Worm (Caenorhabditis elegans) whole organism, L4 larva: ENCODE results near the gene C24H10.4.
A peak's percentile ranks its signal among the peaks of the same experiment; 100 is the strongest.

ENCODE experiments used
- D1046.2 ChIP-seq: fragments of 200-800 bp; sonication (Bioruptor generic); IDR thresholded peaks from 2 replicates; pipeline ENCODE4 v1.3.6; 2022; ENCODE audit warnings: missing genetic modification characterization, missing compliant biosample characterization
- R02D3.7 ChIP-seq: fragments of 150-350 bp; sonication (generic microtip); optimal IDR thresholded peaks from 3 replicates; lab custom pipeline; 2014; ENCODE audit warnings: missing biosample characterization, missing genetic modification characterization
- Y105C5A.15 ChIP-seq: fragments of 200-800 bp; sonication (Bioruptor generic); IDR thresholded peaks from 2 replicates; pipeline ENCODE4 v1.3.6; 2022; ENCODE audit warnings: missing genetic modification characterization, missing compliant biosample characterization
- Y75B8A.6 ChIP-seq: fragments of 200-800 bp; sonication (Bioruptor generic); IDR thresholded peaks from 2 replicates; pipeline ENCODE4 v1.3.6; 2022; ENCODE audit warnings: missing genetic modification reagents, missing genetic modification characterization, missing compliant biosample characterization
- aha-1 ChIP-seq: fragments of 150-350 bp; peaks from one replicate; lab custom pipeline; 2014; ENCODE audit warnings: missing biosample characterization, missing genetic modification characterization
- ceh-44 ChIP-seq: fragments of 200-800 bp; sonication (Bioruptor generic); IDR thresholded peaks from 2 replicates; pipeline ENCODE4 v1.3.6; 2022; ENCODE audit warnings: missing genetic modification reagents, missing genetic modification characterization, missing compliant biosample characterization
- ceh-62 ChIP-seq: sonication (generic microtip); optimal IDR thresholded peaks from 2 replicates; lab custom pipeline; 2017; ENCODE audit warnings: missing biosample characterization, missing genetic modification characterization
- daf-16 ChIP-seq, 3 experiments: sonication (generic microtip); optimal IDR thresholded peaks; 2 replicates each; lab custom pipeline; 2016 to 2017; ENCODE audit warnings: missing genetic modification characterization in 3 of 3, missing genetic modification reagents in 3 of 3, mild to moderate bottlenecking in 2 of 3, missing compliant biosample characterization in 2 of 3, missing biosample characterization in 1 of 3, moderate library complexity in 1 of 3
- dmd-6 ChIP-seq: fragments of 200-800 bp; sonication (Bioruptor generic); IDR thresholded peaks from 2 replicates; pipeline ENCODE4 v1.3.6; 2022; ENCODE audit warnings: missing genetic modification reagents, missing genetic modification characterization, missing compliant biosample characterization
- dmd-9 ChIP-seq: fragments of 200-800 bp; sonication (Bioruptor generic); IDR thresholded peaks from 2 replicates; pipeline ENCODE4 v1.3.6; 2022; ENCODE audit warnings: missing genetic modification reagents, missing genetic modification characterization, missing compliant biosample characterization
- dve-1 ChIP-seq: sonication (generic microtip); optimal IDR thresholded peaks from 2 replicates; lab custom pipeline; 2017; ENCODE audit warnings: antibody characterized with exemption, mild to moderate bottlenecking, missing genetic modification characterization, missing compliant biosample characterization; ENCODE audit not compliant: insufficient read depth
- egl-27 ChIP-seq: sonication (generic microtip); optimal IDR thresholded peaks from 3 replicates; lab custom pipeline; 2017; ENCODE audit warnings: missing biosample characterization, missing genetic modification reagents, missing genetic modification characterization
- egl-43 ChIP-seq: fragments of 200-800 bp; sonication (Bioruptor generic); IDR thresholded peaks from 2 replicates; pipeline ENCODE4 v1.3.6; 2022; ENCODE audit warnings: missing genetic modification reagents, missing genetic modification characterization, missing compliant biosample characterization
- fos-1 ChIP-seq: fragments of 150-350 bp; optimal IDR thresholded peaks from 2 replicates; lab custom pipeline; 2014; ENCODE audit warnings: missing biosample characterization, missing genetic modification characterization
- hif-1 ChIP-seq, 2 experiments: sonication (generic microtip); optimal IDR thresholded peaks; 2 replicates each; lab custom pipeline; 2016 to 2017; ENCODE audit warnings: missing compliant biosample characterization in 2 of 2, missing genetic modification characterization in 2 of 2, missing genetic modification reagents in 2 of 2, missing genotype in 2 of 2, mild to moderate bottlenecking in 1 of 2
- hlh-11 ChIP-seq: fragments of 200-800 bp; sonication (Bioruptor generic); optimal IDR thresholded peaks from 2 replicates; lab custom pipeline; 2018; ENCODE audit warnings: mild to moderate bottlenecking, missing genetic modification characterization, missing compliant biosample characterization
- jun-1 ChIP-seq: fragments of 150-350 bp; optimal IDR thresholded peaks from 2 replicates; lab custom pipeline; 2014; ENCODE audit warnings: missing biosample characterization, missing genetic modification reagents, missing genetic modification characterization
- lin-38 ChIP-seq: fragments of 200-800 bp; sonication (Bioruptor generic); IDR thresholded peaks from 2 replicates; pipeline ENCODE4 v1.3.6; 2022; ENCODE audit warnings: missing genetic modification reagents, missing genetic modification characterization, missing compliant biosample characterization
- madf-5 ChIP-seq, 2 experiments: fragments of 200-800 bp; sonication (Bioruptor generic); IDR thresholded peaks; 2 replicates each; pipeline ENCODE4 v1.3.6; 2022; ENCODE audit warnings: missing compliant biosample characterization in 2 of 2, missing genetic modification characterization in 2 of 2
- mep-1 ChIP-seq: fragments of 150-350 bp; sonication (generic microtip); optimal IDR thresholded peaks from 3 replicates; lab custom pipeline; 2014; ENCODE audit warnings: missing biosample characterization, missing genetic modification characterization
- nhr-237 ChIP-seq: sonication (generic microtip); optimal IDR thresholded peaks from 2 replicates; lab custom pipeline; 2017; ENCODE audit warnings: missing biosample characterization, missing genetic modification characterization
- nhr-28 ChIP-seq: fragments of 150-350 bp; optimal IDR thresholded peaks from 2 replicates; lab custom pipeline; 2014; ENCODE audit warnings: missing biosample characterization, missing genetic modification characterization
- php-3 ChIP-seq: fragments of 200-800 bp; sonication (Bioruptor generic); IDR thresholded peaks from 2 replicates; pipeline ENCODE4 v1.3.6; 2022; ENCODE audit warnings: missing genetic modification reagents, missing genetic modification characterization, missing compliant biosample characterization
- rbr-2 ChIP-seq: sonication (generic microtip); optimal IDR thresholded peaks from 2 replicates; lab custom pipeline; 2016; ENCODE audit warnings: missing genotype, missing genetic modification characterization, missing compliant biosample characterization
- unc-130 ChIP-seq: sonication (generic microtip); optimal IDR thresholded peaks from 2 replicates; lab custom pipeline; 2016; ENCODE audit warnings: missing genetic modification reagents, missing genetic modification characterization, missing compliant biosample characterization
- unc-62 ChIP-seq, 3 experiments: fragments of 150-350 bp in 1 of 3; sonication (generic microtip); optimal IDR thresholded peaks in 2 of 3; peaks in 1 of 3; 1 replicate in 1 of 3; 2 replicates in 2 of 3; lab custom pipeline; 2014 to 2017; ENCODE audit warnings: missing biosample characterization in 3 of 3, missing genetic modification characterization in 3 of 3, missing genetic modification reagents in 3 of 3, missing genotype in 1 of 3
- zfp-2 ChIP-seq: sonication (generic microtip); optimal IDR thresholded peaks from 2 replicates; lab custom pipeline; 2016; ENCODE audit warnings: mild to moderate bottlenecking, missing genetic modification characterization, missing compliant biosample characterization
- zfp-3 ChIP-seq: fragments of 200-800 bp; sonication (Bioruptor generic); conservative IDR thresholded peaks from 2 replicates; pipeline ENCODE4 v1.3.6; 2022; ENCODE audit warnings: missing genetic modification reagents, missing genetic modification characterization, missing compliant biosample characterization

C24H10.4 gene

DNA sequence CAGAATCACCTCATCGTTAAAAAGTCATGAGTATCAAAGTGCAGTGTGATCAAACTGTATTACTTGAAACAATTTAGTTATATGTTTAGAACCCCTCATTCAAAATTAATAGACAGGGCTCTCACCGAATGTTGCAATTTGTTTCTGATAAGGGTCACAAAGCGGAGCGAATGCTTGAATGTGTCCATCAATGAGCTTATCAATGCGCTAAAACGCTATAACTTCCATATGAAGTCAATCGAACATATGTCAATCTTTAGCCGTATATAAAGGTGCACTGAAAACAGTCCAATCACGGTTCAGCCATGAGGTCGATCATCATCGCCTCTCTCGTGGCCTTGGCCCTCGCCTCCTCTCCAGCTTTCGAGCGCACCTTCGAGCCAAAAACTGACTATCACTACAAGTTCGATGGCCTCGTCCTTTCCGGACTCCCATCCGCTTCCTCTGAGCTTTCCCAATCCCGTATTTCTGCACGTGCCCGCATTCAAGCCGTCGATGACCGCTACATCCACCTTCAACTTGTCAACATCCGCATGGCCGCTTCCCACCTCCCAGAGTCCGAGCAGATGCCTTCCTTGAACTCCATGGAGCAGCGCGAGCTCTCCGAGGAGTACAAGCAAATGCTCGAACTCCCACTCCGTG is 41.8 kb upstream of the C24H10.4 start, which contains the start of gene vit-2 (continued):
- peak in 1 of 2 experiments; percentile 57 for TF ChIP-seq daf-16 (GFP tag; optimal IDR thresholded peaks at IDR 0.05; lab: Kevin White, UChicago)
- no peak for TF ChIP-seq daf-16 (tag; optimal IDR thresholded peaks at IDR 0.05; lab: Kevin White, UChicago)
- 0 out of 2 replicates have a peak, but pooled peaks have one; percentile 45 for TF ChIP-seq zfp-3 (GFP tag; lab: Robert Waterston, UW)
- TF ChIP-seq D1046.2 (GFP tag; lab: Robert Waterston, UW) = peak; percentile 66; the same call in 1 of the 2 replicates
- TF ChIP-seq unc-130 = no peak
- 0 out of 4 replicates have a peak, but pooled peaks of 1 of the 2 experiments have one; percentile 38 for TF ChIP-seq madf-5 (GFP tag; IDR thresholded peaks at IDR 0.05; lab: Robert Waterston, UW)
- TF ChIP-seq Y75B8A.6 (GFP tag; lab: Robert Waterston, UW) = 0 out of 2 replicates have a peak, but pooled peaks have one; percentile 42
- TF ChIP-seq, all 104 proteins: peak for 18

- TF ChIP-seq lin-38 (GFP tag; lab: Robert Waterston, UW) (no peak), egl-43 (no peak), Y105C5A.15 (GFP tag; lab: Robert Waterston, UW) (no peak), ceh-62 (no peak), dmd-9 (GFP tag; lab: Robert Waterston, UW) (no peak), aha-1 (tag; lab: Kevin White, UChicago) (peak; percentile 66), zfp-2 (tag; lab: Kevin White, UChicago) (no peak), nhr-28 (no peak), fos-1 (tag; lab: Kevin White, UChicago) (no peak)
These were observed 39.9 kb upstream of the C24H10.4 start for ce11 chrX:5098935-5099334.

DNA sequence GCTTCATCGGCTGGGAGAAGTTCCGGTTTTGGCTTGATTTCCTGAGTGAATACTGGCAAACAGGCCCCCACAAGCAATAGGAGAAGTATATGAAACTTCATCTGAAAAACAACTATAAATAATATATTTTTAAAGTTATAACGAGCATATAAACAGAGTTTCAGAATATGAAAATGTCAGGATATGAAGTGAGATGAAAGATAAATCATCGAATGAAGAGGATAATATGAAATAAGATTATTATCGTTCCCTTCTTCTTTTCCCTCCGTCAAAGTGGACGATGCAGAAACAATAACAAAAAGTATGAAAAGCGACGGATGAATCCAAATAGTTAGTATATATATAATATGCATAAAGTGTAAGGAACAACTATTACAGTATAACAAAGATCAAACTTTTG is 37.9 kb upstream of the C24H10.4 start, which contains the start of gene acn-1:
Gene acn-1, minus strand, starts transcription at position 101 of the 400 bp plus-strand sequence.
- TF ChIP-seq hif-1 (tag; optimal IDR thresholded peaks at IDR 0.05; lab: Kevin White, UChicago) (no peak), fos-1 (tag; lab: Kevin White, UChicago) (no peak), mep-1 (tag; lab: Kevin White, UChicago) (no peak), unc-62 (GFP tag; optimal IDR thresholded peaks at IDR 0.05 in 1 of 2; lab: Kevin White, UChicago) (peak in 1 of 2 experiments; percentile 37), unc-62 (tag; optimal IDR thresholded peaks at IDR 0.05; lab: Kevin White, UChicago) (no peak)

ce11 chrX:5093997-5094396 is 34.9 kb upstream of the C24H10.4 start:
- peak; percentile 50 for TF ChIP-seq dmd-6 (GFP tag; lab: Robert Waterston, UW)
- no peak for TF ChIP-seq zfp-3 (GFP tag; lab: Robert Waterston, UW)
- TF ChIP-seq php-3 = no peak
- no peak for TF ChIP-seq R02D3.7 (tag; lab: Kevin White, UChicago)

DNA sequence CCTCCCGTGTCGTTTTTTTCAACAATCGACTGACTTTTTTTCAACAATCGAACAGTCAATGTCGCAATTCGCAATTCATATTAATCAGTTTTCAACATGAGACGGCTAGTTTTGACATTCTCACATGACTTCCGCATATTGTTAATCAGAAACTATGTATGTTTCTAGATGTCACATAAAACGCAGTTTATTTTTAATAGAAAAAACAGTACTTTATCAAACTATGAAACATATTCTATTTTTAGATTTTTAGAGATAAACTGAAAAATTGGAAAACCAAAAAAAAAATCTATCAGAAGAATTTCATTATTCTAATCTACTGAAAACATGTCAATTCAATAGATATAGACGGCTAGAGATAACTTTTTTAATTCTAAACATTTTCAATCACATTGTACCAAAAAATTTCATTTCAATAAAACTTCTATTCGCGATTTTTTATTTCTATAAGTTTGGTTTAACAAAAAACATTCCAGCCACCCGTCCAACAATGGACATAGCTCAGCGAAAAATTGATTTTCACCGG is 28.4 kb upstream of the C24H10.4 start, which contains the start of gene pnk-4:
Gene pnk-4, plus strand, starts transcription at position 476 of the 526 bp plus-strand sequence.
- TF ChIP-seq daf-16 (GFP tag; optimal IDR thresholded peaks at IDR 0.05; lab: Kevin White, UChicago) (no peak), daf-16 (tag; optimal IDR thresholded peaks at IDR 0.05; lab: Kevin White, UChicago) (no peak), hlh-11 (tag; lab: Kevin White, UChicago) (peak; percentile 1), rbr-2 (tag; lab: Kevin White, UChicago) (no peak), dmd-6 (GFP tag; lab: Robert Waterston, UW) (0 out of 2 replicates have a peak, but pooled peaks have one; percentile 7), nhr-237 (tag; lab: Kevin White, UChicago) (no peak), egl-27 (tag; lab: Kevin White, UChicago) (no peak), ceh-44 (GFP tag; lab: Robert Waterston, UW) (no peak), dve-1 (tag; lab: Kevin White, UChicago) (peak; percentile 18), jun-1 (tag; lab: Kevin White, UChicago) (no peak), aha-1 (tag; lab: Kevin White, UChicago) (peak; percentile 95)
